Fruit fly (Drosophila melanogaster) whole organism, embryonic: ENCODE data around the gene CG13096.

ENCODE experiments used
- Aef1 ChIP-seq: fragments of 200-800 bp; sonication (Bioruptor generic); IDR thresholded peaks from 3 replicates; pipeline ENCODE4 v1.3.6; 2022; ENCODE audit warnings: missing biosample characterization, missing genetic modification characterization
- Antp ChIP-seq: fragments of 200-800 bp; sonication (Bioruptor generic); optimal IDR thresholded peaks from 3 replicates; lab custom pipeline; 2016; ENCODE audit warnings: missing biosample characterization, missing genetic modification characterization
- Atf-2 ChIP-seq: fragments of 200-800 bp; sonication (Bioruptor generic); optimal IDR thresholded peaks from 2 replicates; lab custom pipeline; 2016; ENCODE audit warnings: missing biosample characterization, missing genetic modification characterization
- BtbVII ChIP-seq: fragments of 200-800 bp; sonication (Bioruptor generic); optimal IDR thresholded peaks from 3 replicates; lab custom pipeline; 2017; ENCODE audit warnings: missing biosample characterization, mild to moderate bottlenecking, missing genetic modification characterization
- CG1024 ChIP-seq: fragments of 200-800 bp; sonication (Bioruptor generic); IDR thresholded peaks from 2 replicates; pipeline ENCODE4 v1.3.6; 2022; ENCODE audit warnings: missing biosample characterization, missing genetic modification characterization
- CG11093 ChIP-seq: fragments of 200-800 bp; sonication (Bioruptor generic); IDR thresholded peaks from 3 replicates; pipeline ENCODE4 v1.3.6; 2022; ENCODE audit warnings: missing biosample characterization, missing genetic modification characterization
- CG12236 ChIP-seq: fragments of 200-800 bp; sonication (Bioruptor generic); optimal IDR thresholded peaks from 2 replicates; lab custom pipeline; 2016; ENCODE audit warnings: missing biosample characterization, missing genetic modification characterization
- CG14441 ChIP-seq: fragments of 200-800 bp; sonication (Bioruptor generic); IDR thresholded peaks from 2 replicates; pipeline ENCODE4 v1.3.6; 2022; ENCODE audit warnings: missing biosample characterization, missing genetic modification characterization
- CG16815 ChIP-seq: fragments of 200-800 bp; sonication (Bioruptor generic); optimal IDR thresholded peaks from 3 replicates; lab custom pipeline; 2017; ENCODE audit warnings: missing biosample characterization, mild to moderate bottlenecking, missing genetic modification characterization
- CG16863 ChIP-seq: fragments of 200-800 bp; sonication (Bioruptor generic); optimal IDR thresholded peaks from 3 replicates; lab custom pipeline; 2016; ENCODE audit warnings: missing biosample characterization, missing genetic modification characterization
- CG17359 ChIP-seq: fragments of 200-800 bp; sonication (Bioruptor generic); optimal IDR thresholded peaks from 3 replicates; lab custom pipeline; 2018; ENCODE audit warnings: missing biosample characterization, mild to moderate bottlenecking, missing genetic modification characterization, moderate library complexity
- CG1792 ChIP-seq: fragments of 200-800 bp; sonication (Bioruptor generic); optimal IDR thresholded peaks from 2 replicates; lab custom pipeline; 2016; ENCODE audit warnings: missing biosample characterization, missing genetic modification characterization
- CG2116 ChIP-seq: fragments of 200-800 bp; sonication (Bioruptor generic); optimal IDR thresholded peaks from 3 replicates; lab custom pipeline; 2018; ENCODE audit warnings: missing biosample characterization, mild to moderate bottlenecking, missing genetic modification characterization
- CG2889 ChIP-seq: fragments of 200-800 bp; sonication (Bioruptor generic); IDR thresholded peaks from 3 replicates; pipeline ENCODE4 v1.3.6; 2022; ENCODE audit warnings: missing biosample characterization, missing genetic modification characterization
- CG34224 ChIP-seq: fragments of 200-800 bp; sonication (Bioruptor generic); IDR thresholded peaks from 3 replicates; pipeline ENCODE4 v1.3.6; 2022; ENCODE audit warnings: missing biosample characterization, missing genetic modification characterization; ENCODE audit not compliant: partially characterized antibody
- CG3726 ChIP-seq: fragments of 200-800 bp; sonication (Bioruptor generic); IDR thresholded peaks from 3 replicates; pipeline ENCODE4, ENCODE4 v1.3.6; 2022; ENCODE audit warnings: missing biosample characterization, missing genetic modification characterization
- CG3847 ChIP-seq: fragments of 200-800 bp; sonication (Bioruptor generic); IDR thresholded peaks from 2 replicates; pipeline ENCODE4 v1.3.6; 2022; ENCODE audit warnings: missing biosample characterization, missing genetic modification characterization
- CG6854 ChIP-seq: fragments of 200-800 bp; sonication (Bioruptor generic); optimal IDR thresholded peaks from 3 replicates; lab custom pipeline; 2017; ENCODE audit warnings: missing biosample characterization, mild to moderate bottlenecking, missing genetic modification characterization
- CG7556 ChIP-seq: fragments of 200-800 bp; sonication (Bioruptor generic); optimal IDR thresholded peaks from 2 replicates; lab custom pipeline; 2017; ENCODE audit warnings: missing biosample characterization, mild to moderate bottlenecking, missing genetic modification characterization
- CHES-1-like ChIP-seq: fragments of 200-800 bp; sonication (Bioruptor generic); optimal IDR thresholded peaks from 2 replicates; lab custom pipeline; 2016; ENCODE audit warnings: missing biosample characterization, missing genetic modification characterization
- Camta ChIP-seq: fragments of 200-800 bp; sonication (Bioruptor generic); optimal IDR thresholded peaks from 2 replicates; lab custom pipeline; 2016; ENCODE audit warnings: missing biosample characterization, missing genetic modification characterization
- CoRest ChIP-seq: fragments of 200-800 bp; sonication (Bioruptor generic); optimal IDR thresholded peaks from 3 replicates; lab custom pipeline; 2018; ENCODE audit warnings: missing biosample characterization, mild to moderate bottlenecking, missing genetic modification characterization, moderate library complexity
- Dad ChIP-seq: fragments of 200-800 bp; sonication (Bioruptor generic); optimal IDR thresholded peaks from 3 replicates; lab custom pipeline; 2016; ENCODE audit warnings: missing biosample characterization, missing genetic modification characterization
- Dfd ChIP-seq, 2 experiments: fragments of >200 bp; optimal IDR thresholded peaks; 2 replicates each; lab custom pipeline; 2017; ENCODE audit warnings: missing biosample characterization in 2 of 2, missing genetic modification characterization in 2 of 2
- Dll ChIP-seq: fragments of 200-800 bp; sonication (Bioruptor generic); IDR thresholded peaks from 4 replicates; pipeline ENCODE4 v1.3.6; 2022; ENCODE audit warnings: missing biosample characterization, missing genetic modification characterization; ENCODE audit not compliant: partially characterized antibody
- Dp ChIP-seq: fragments of 200-800 bp; sonication (Bioruptor generic); optimal IDR thresholded peaks from 2 replicates; lab custom pipeline; 2018; ENCODE audit warnings: missing biosample characterization, mild to moderate bottlenecking, missing genetic modification characterization, moderate library complexity
- E2f2 ChIP-seq: fragments of 200-800 bp; sonication (Bioruptor generic); IDR thresholded peaks from 2 replicates; pipeline ENCODE4 v1.3.6; 2022; ENCODE audit warnings: missing biosample characterization, missing genetic modification characterization
- H2.0 ChIP-seq: fragments of 200-800 bp; sonication (Bioruptor generic); IDR thresholded peaks from 2 replicates; pipeline ENCODE4 v1.3.6; 2022; ENCODE audit warnings: missing biosample characterization, missing genetic modification characterization
- Myb ChIP-seq: fragments of 200-800 bp; sonication (Bioruptor generic); optimal IDR thresholded peaks from 2 replicates; lab custom pipeline; 2016; ENCODE audit warnings: missing biosample characterization, missing genetic modification characterization
- Sin3A ChIP-seq: fragments of >200 bp; optimal IDR thresholded peaks from 2 replicates; lab custom pipeline; 2018
- Xbp1 ChIP-seq: fragments of 200-800 bp; sonication (Bioruptor generic); optimal IDR thresholded peaks from 3 replicates; lab custom pipeline; 2016; ENCODE audit warnings: missing biosample characterization, mild to moderate bottlenecking, missing genetic modification characterization
- ara ChIP-seq: fragments of 200-800 bp; sonication (Bioruptor generic); IDR thresholded peaks from 2 replicates; pipeline ENCODE4 v1.3.6; 2022; ENCODE audit warnings: missing biosample characterization, missing genetic modification characterization
- ash1 ChIP-seq: fragments of 200-800 bp; sonication (Bioruptor generic); optimal IDR thresholded peaks from 2 replicates; lab custom pipeline; 2018; ENCODE audit warnings: missing biosample characterization, mild to moderate bottlenecking, missing genetic modification characterization
- ato ChIP-seq: fragments of 200-800 bp; sonication (Bioruptor generic); IDR thresholded peaks from 2 replicates; pipeline ENCODE4 v1.3.6; 2022; ENCODE audit warnings: missing biosample characterization, missing genetic modification characterization; ENCODE audit not compliant: partially characterized antibody
- dm ChIP-seq: fragments of 200-800 bp; sonication (Bioruptor generic); optimal IDR thresholded peaks from 3 replicates; lab custom pipeline; 2016; ENCODE audit warnings: missing biosample characterization, missing genetic modification characterization
- fru ChIP-seq: fragments of >200 bp; optimal IDR thresholded peaks from 2 replicates; lab custom pipeline; 2017
- ham ChIP-seq: fragments of 200-800 bp; sonication (Bioruptor generic); IDR thresholded peaks from 2 replicates; pipeline ENCODE4 v1.3.6; 2022; ENCODE audit warnings: missing biosample characterization, missing genetic modification characterization
- hb ChIP-seq: fragments of 200-800 bp; sonication (Bioruptor generic); IDR thresholded peaks from 3 replicates; pipeline ENCODE4 v1.3.6; 2022; ENCODE audit warnings: missing biosample characterization, missing genetic modification characterization; ENCODE audit not compliant: partially characterized antibody
- hbn ChIP-seq: fragments of 200-800 bp; sonication (Bioruptor generic); IDR thresholded peaks from 2 replicates; pipeline ENCODE4 v1.3.6; 2022; ENCODE audit warnings: missing biosample characterization, missing genetic modification characterization; ENCODE audit not compliant: partially characterized antibody
- hth ChIP-seq: fragments of >200 bp; optimal IDR thresholded peaks from 2 replicates; lab custom pipeline; 2017; ENCODE audit warnings: inconsistent platforms
- insv ChIP-seq, 2 experiments: fragments of 200-800 bp; sonication (Bioruptor generic); optimal IDR thresholded peaks; 3 replicates each; lab custom pipeline; 2016 to 2018; ENCODE audit warnings: missing biosample characterization in 2 of 2, missing genetic modification characterization in 2 of 2
- knrl ChIP-seq: fragments of 200-800 bp; sonication (Bioruptor generic); IDR thresholded peaks from 3 replicates; pipeline ENCODE4 v1.3.6; 2022; ENCODE audit warnings: missing biosample characterization, missing genetic modification characterization; ENCODE audit not compliant: partially characterized antibody
- pb ChIP-seq: fragments of 200-800 bp; sonication (Bioruptor generic); optimal IDR thresholded peaks from 3 replicates; lab custom pipeline; 2016; ENCODE audit warnings: missing biosample characterization, missing genetic modification characterization
- pfk ChIP-seq: fragments of 200-800 bp; sonication (Bioruptor generic); optimal IDR thresholded peaks from 2 replicates; lab custom pipeline; 2018; ENCODE audit warnings: missing biosample characterization, mild to moderate bottlenecking, missing genetic modification characterization, moderate library complexity
- pita ChIP-seq: fragments of 200-800 bp; sonication (Bioruptor generic); optimal IDR thresholded peaks from 2 replicates; lab custom pipeline; 2017; ENCODE audit warnings: missing biosample characterization, mild to moderate bottlenecking, missing genetic modification characterization
- repo ChIP-seq: fragments of 200-800 bp; sonication (Bioruptor generic); optimal IDR thresholded peaks from 2 replicates; lab custom pipeline; 2016; ENCODE audit warnings: missing biosample characterization, missing genetic modification characterization
- row ChIP-seq: fragments of 200-800 bp; sonication (Bioruptor generic); IDR thresholded peaks from 3 replicates; pipeline ENCODE4 v1.3.6; 2022; ENCODE audit warnings: missing biosample characterization, missing genetic modification characterization
- sna ChIP-seq: fragments of 200-800 bp; sonication (Bioruptor generic); IDR thresholded peaks from 2 replicates; pipeline ENCODE4 v1.3.6; 2022; ENCODE audit warnings: missing biosample characterization, missing genetic modification characterization; ENCODE audit not compliant: partially characterized antibody
- so ChIP-seq: fragments of 200-800 bp; sonication (Bioruptor generic); IDR thresholded peaks from 3 replicates; pipeline ENCODE4 v1.3.6; 2022; ENCODE audit warnings: missing biosample characterization, missing genetic modification characterization
- ssp ChIP-seq: fragments of 200-800 bp; sonication (Bioruptor generic); IDR thresholded peaks from 2 replicates; pipeline ENCODE4 v1.3.6; 2022; ENCODE audit warnings: missing biosample characterization, missing genetic modification characterization

Gene CG13096

dm6 chr2L:8463144-8464106, 48.2 kb downstream of the CG13096 start, which contains the start of gene Agpat2:
Gene Agpat2, minus strand, starts transcription at chr2L:8463994.
- TF ChIP-seq Dad (GFP tag; lab: Kevin White, UChicago): peak; percentile 75
- no peak for TF ChIP-seq sna (GFP tag; lab: Robert Waterston, UW)
- peak; percentile 66 for TF ChIP-seq ssp (GFP tag; lab: Robert Waterston, UW)
- TF ChIP-seq BtbVII: peak; percentile 82
- peak; percentile 75 for TF ChIP-seq ara (GFP tag; lab: Robert Waterston, UW)
- peak; percentile 81 for TF ChIP-seq Atf-2 (GFP tag; lab: Kevin White, UChicago)
- peak; percentile 90 for TF ChIP-seq CG17359
- peak; percentile 32 for TF ChIP-seq pb (GFP tag; lab: Kevin White, UChicago)
- TF ChIP-seq CG1792 (GFP tag; lab: Kevin White, UChicago): peak; percentile 49
- peak; percentile 80 for TF ChIP-seq CG16863 (GFP tag; lab: Kevin White, UChicago)
- peak; percentile 58 for TF ChIP-seq CHES-1-like (GFP tag; lab: Kevin White, UChicago)
- TF ChIP-seq ato (GFP tag; lab: Robert Waterston, UW): no peak
- peak; percentile 41; the same call in 1 of the 3 replicates for TF ChIP-seq CG2889
- TF ChIP-seq H2.0: peak; percentile 63
- TF ChIP-seq fru (lab: Kevin White, UChicago): no peak
- peak; percentile 51; the same call in 1 of the 2 replicates for TF ChIP-seq CG1024 (GFP tag; lab: Robert Waterston, UW)
- no peak for TF ChIP-seq pfk (GFP tag; lab: Kevin White, UChicago)
- TF ChIP-seq Dp: no peak
- no peak for TF ChIP-seq Dfd (GFP tag; optimal IDR thresholded peaks at IDR 0.05; lab: Kevin White, UChicago)
- no peak for TF ChIP-seq hth
- TF ChIP-seq insv (GFP tag; optimal IDR thresholded peaks at IDR 0.05; lab: Kevin White, UChicago): no peak
- TF ChIP-seq Aef1: peak; percentile 52
- peak; percentile 61 for TF ChIP-seq dm (GFP tag; lab: Kevin White, UChicago)
- TF ChIP-seq Dll: no peak
- no peak for TF ChIP-seq Sin3A (lab: Kevin White, UChicago)
- TF ChIP-seq CG34224 (GFP tag; lab: Robert Waterston, UW): no peak
- TF ChIP-seq hbn (GFP tag; lab: Robert Waterston, UW): no peak
- TF ChIP-seq CG6854 (GFP tag; lab: Kevin White, UChicago): peak; percentile 77
- peak; percentile 68 for TF ChIP-seq CG14441 (GFP tag; lab: Robert Waterston, UW)
- peak; percentile 59 for TF ChIP-seq repo (GFP tag; lab: Kevin White, UChicago)
- peak; percentile 59 for TF ChIP-seq CG12236 (GFP tag; lab: Kevin White, UChicago)
- peak; percentile 31; the same call in 1 of the 2 replicates for TF ChIP-seq E2f2
- no peak for TF ChIP-seq ham (GFP tag; lab: Robert Waterston, UW)
- no peak for TF ChIP-seq hb (GFP tag; lab: Robert Waterston, UW)
- TF ChIP-seq Myb (GFP tag; lab: Kevin White, UChicago): peak; percentile 53
- TF ChIP-seq row (GFP tag; lab: Robert Waterston, UW): peak; percentile 92
- TF ChIP-seq so (GFP tag; lab: Robert Waterston, UW): peak; percentile 67; the same call in 1 of the 3 replicates
- TF ChIP-seq Camta (GFP tag; lab: Kevin White, UChicago): peak; percentile 79
- peak; percentile 65 for TF ChIP-seq CG3847 (GFP tag; lab: Robert Waterston, UW)
- TF ChIP-seq CoRest (tag; lab: Kevin White, UChicago): peak; percentile 87
- TF ChIP-seq CG2116: peak; percentile 29
- TF ChIP-seq CG3726 (GFP tag; lab: Robert Waterston, UW): peak; percentile 78; the same call in 2 of the 3 replicates
- no peak for TF ChIP-seq knrl (GFP tag; lab: Robert Waterston, UW)
- no peak for TF ChIP-seq ash1 (GFP tag; lab: Kevin White, UChicago)
- peak; percentile 90 for TF ChIP-seq CG7556 (GFP tag; lab: Kevin White, UChicago)
- TF ChIP-seq Xbp1: peak; percentile 89
- no peak for TF ChIP-seq pita (GFP tag; lab: Kevin White, UChicago)
- peak; percentile 45; the same call in 1 of the 3 replicates for TF ChIP-seq CG11093
- peak; percentile 75 for TF ChIP-seq Antp (GFP tag; lab: Kevin White, UChicago)
- TF ChIP-seq CG16815: peak; percentile 69
